Worm (Caenorhabditis elegans) whole organism, L4 larva: ENCODE data around the gene str-113.

Experiments
- F10B5.3 ChIP-seq: sonication (generic microtip); optimal IDR thresholded peaks from 2 replicates; lab custom pipeline; 2016; ENCODE audit warnings: mild to moderate bottlenecking, missing genetic modification characterization, missing compliant biosample characterization
- F49E8.2 ChIP-seq: sonication (generic microtip); optimal IDR thresholded peaks from 2 replicates; lab custom pipeline; 2016; ENCODE audit warnings: missing compliant biosample characterization, mild to moderate bottlenecking, missing genetic modification characterization, borderline replicate concordance
- R02D3.7 ChIP-seq: fragments of 150-350 bp; sonication (generic microtip); optimal IDR thresholded peaks from 3 replicates; lab custom pipeline; 2014; ENCODE audit warnings: missing biosample characterization, missing genetic modification characterization
- T20F7.1 ChIP-seq: fragments of 200-800 bp; sonication (Bioruptor generic); optimal IDR thresholded peaks from 2 replicates; lab custom pipeline; 2018; ENCODE audit warnings: mild to moderate bottlenecking, missing genetic modification characterization, missing compliant biosample characterization
- T26A8.4 ChIP-seq: fragments of 200-800 bp; sonication (Bioruptor generic); IDR thresholded peaks from 2 replicates; pipeline ENCODE4 v1.3.6; 2022; ENCODE audit warnings: missing genetic modification characterization, missing compliant biosample characterization
- Y105C5A.15 ChIP-seq: fragments of 200-800 bp; sonication (Bioruptor generic); IDR thresholded peaks from 2 replicates; pipeline ENCODE4 v1.3.6; 2022; ENCODE audit warnings: missing genetic modification characterization, missing compliant biosample characterization
- Y48G9A.11 ChIP-seq: fragments of 200-800 bp; sonication (Bioruptor generic); IDR thresholded peaks from 2 replicates; pipeline ENCODE4 v1.3.6; 2022; ENCODE audit warnings: missing genetic modification reagents, missing genetic modification characterization, missing compliant biosample characterization
- ZK337.2 ChIP-seq: fragments of 200-800 bp; sonication (Bioruptor generic); IDR thresholded peaks from 2 replicates; pipeline ENCODE4 v1.3.6; 2022; ENCODE audit warnings: missing genetic modification reagents, missing genetic modification characterization, missing compliant biosample characterization
- aly-2 ChIP-seq: sonication (generic microtip); optimal IDR thresholded peaks from 2 replicates; lab custom pipeline; 2018; ENCODE audit warnings: missing biosample characterization, missing genetic modification characterization
- ceh-32 ChIP-seq: sonication (generic microtip); optimal IDR thresholded peaks from 2 replicates; lab custom pipeline; 2016; ENCODE audit warnings: mild to moderate bottlenecking, missing genetic modification characterization, missing compliant biosample characterization; ENCODE audit not compliant: poor library complexity
- ceh-44 ChIP-seq: fragments of 200-800 bp; sonication (Bioruptor generic); IDR thresholded peaks from 2 replicates; pipeline ENCODE4 v1.3.6; 2022; ENCODE audit warnings: missing genetic modification reagents, missing genetic modification characterization, missing compliant biosample characterization
- cey-2 ChIP-seq: sonication (generic microtip); optimal IDR thresholded peaks from 3 replicates; lab custom pipeline; 2017; ENCODE audit warnings: missing genetic modification characterization, mild to moderate bottlenecking, missing compliant biosample characterization, antibody characterized with exemption, borderline replicate concordance; ENCODE audit not compliant: insufficient read depth
- ctbp-1 ChIP-seq: fragments of 200-800 bp; sonication (Bioruptor generic); IDR thresholded peaks from 2 replicates; pipeline ENCODE4 v1.3.6; 2022; ENCODE audit warnings: missing genetic modification reagents, missing genetic modification characterization, missing compliant biosample characterization
- daf-12 ChIP-seq: fragments of 150-350 bp; optimal IDR thresholded peaks from 2 replicates; lab custom pipeline; 2014; ENCODE audit warnings: missing biosample characterization, missing genetic modification reagents, missing genetic modification characterization
- daf-19 ChIP-seq: fragments of 200-800 bp; sonication (Bioruptor generic); conservative IDR thresholded peaks from 2 replicates; pipeline ENCODE4 v1.3.6; 2022; ENCODE audit warnings: missing genetic modification characterization, missing compliant biosample characterization
- dmd-6 ChIP-seq: fragments of 200-800 bp; sonication (Bioruptor generic); IDR thresholded peaks from 2 replicates; pipeline ENCODE4 v1.3.6; 2022; ENCODE audit warnings: missing genetic modification reagents, missing genetic modification characterization, missing compliant biosample characterization
- dmd-9 ChIP-seq: fragments of 200-800 bp; sonication (Bioruptor generic); IDR thresholded peaks from 2 replicates; pipeline ENCODE4 v1.3.6; 2022; ENCODE audit warnings: missing genetic modification reagents, missing genetic modification characterization, missing compliant biosample characterization
- duxl-1 ChIP-seq: sonication (generic microtip); optimal IDR thresholded peaks from 2 replicates; lab custom pipeline; 2016; ENCODE audit warnings: mild to moderate bottlenecking, missing genetic modification characterization, moderate library complexity, missing compliant biosample characterization; ENCODE audit not compliant: poor library complexity
- dve-1 ChIP-seq: sonication (generic microtip); optimal IDR thresholded peaks from 2 replicates; lab custom pipeline; 2017; ENCODE audit warnings: antibody characterized with exemption, mild to moderate bottlenecking, missing genetic modification characterization, missing compliant biosample characterization; ENCODE audit not compliant: insufficient read depth
- egl-27 ChIP-seq: sonication (generic microtip); optimal IDR thresholded peaks from 3 replicates; lab custom pipeline; 2017; ENCODE audit warnings: missing biosample characterization, missing genetic modification reagents, missing genetic modification characterization
- egl-43 ChIP-seq: fragments of 200-800 bp; sonication (Bioruptor generic); IDR thresholded peaks from 2 replicates; pipeline ENCODE4 v1.3.6; 2022; ENCODE audit warnings: missing genetic modification reagents, missing genetic modification characterization, missing compliant biosample characterization
- fkh-10 ChIP-seq: fragments of 150-350 bp; optimal IDR thresholded peaks from 2 replicates; lab custom pipeline; 2014; ENCODE audit warnings: missing biosample characterization, missing genetic modification reagents, missing genetic modification characterization
- fos-1 ChIP-seq: fragments of 150-350 bp; optimal IDR thresholded peaks from 2 replicates; lab custom pipeline; 2014; ENCODE audit warnings: missing biosample characterization, missing genetic modification characterization
- hlh-30 ChIP-seq: sonication (generic microtip); optimal IDR thresholded peaks from 2 replicates; lab custom pipeline; 2017; ENCODE audit warnings: antibody characterized with exemption, mild to moderate bottlenecking, missing genetic modification characterization, missing compliant biosample characterization; ENCODE audit not compliant: insufficient read depth
- hmg-1.1 ChIP-seq: fragments of 200-800 bp; sonication (Bioruptor generic); IDR thresholded peaks from 2 replicates; pipeline ENCODE4 v1.3.6; 2022; ENCODE audit warnings: missing genetic modification reagents, missing genetic modification characterization, missing compliant biosample characterization
- lim-7 ChIP-seq: fragments of 200-800 bp; sonication (Bioruptor generic); IDR thresholded peaks from 2 replicates; pipeline ENCODE4 v1.3.6; 2022; ENCODE audit warnings: missing genetic modification characterization, missing compliant biosample characterization
- lin-13 ChIP-seq: fragments of 150-350 bp; optimal IDR thresholded peaks from 2 replicates; lab custom pipeline; 2014; ENCODE audit warnings: missing biosample characterization, missing genetic modification reagents, missing genetic modification characterization
- lir-3 ChIP-seq: sonication (generic microtip); optimal IDR thresholded peaks from 2 replicates; lab custom pipeline; 2016; ENCODE audit warnings: mild to moderate bottlenecking, missing genetic modification characterization, missing compliant biosample characterization
- lsy-2 ChIP-seq, 2 experiments: fragments of 150-350 bp in 1 of 2; sonication (generic microtip) in 1 of 2; optimal IDR thresholded peaks; 2 replicates each; lab custom pipeline; 2014 to 2017; ENCODE audit warnings: missing biosample characterization in 2 of 2, missing genetic modification characterization in 2 of 2
- madf-5 ChIP-seq, 2 experiments: fragments of 200-800 bp; sonication (Bioruptor generic); IDR thresholded peaks; 2 replicates each; pipeline ENCODE4 v1.3.6; 2022; ENCODE audit warnings: missing compliant biosample characterization in 2 of 2, missing genetic modification characterization in 2 of 2
- madf-9 ChIP-seq: fragments of 200-800 bp; sonication (Bioruptor generic); conservative IDR thresholded peaks from 2 replicates; pipeline ENCODE4 v1.3.6; 2022; ENCODE audit warnings: missing genetic modification reagents, missing genetic modification characterization, missing compliant biosample characterization
- mdl-1 ChIP-seq, 2 experiments: fragments of 150-350 bp in 1 of 2; sonication (generic microtip) in 1 of 2; optimal IDR thresholded peaks; 2 replicates each; lab custom pipeline; 2014 to 2017; ENCODE audit warnings: missing biosample characterization in 2 of 2, missing genetic modification characterization in 2 of 2
- mes-2 ChIP-seq: sonication (generic microtip); optimal IDR thresholded peaks from 2 replicates; lab custom pipeline; 2016; ENCODE audit warnings: missing genotype, mild to moderate bottlenecking, missing genetic modification characterization, missing compliant biosample characterization; ENCODE audit not compliant: poor library complexity, severe bottlenecking
- nhr-10 ChIP-seq: fragments of 150-350 bp; optimal IDR thresholded peaks from 2 replicates; lab custom pipeline; 2014; ENCODE audit warnings: missing biosample characterization, missing genetic modification characterization
- nhr-102 ChIP-seq: sonication (generic microtip); optimal IDR thresholded peaks from 2 replicates; lab custom pipeline; 2016; ENCODE audit warnings: mild to moderate bottlenecking, missing genetic modification characterization, moderate library complexity, missing compliant biosample characterization
- nhr-11 ChIP-seq: fragments of 150-350 bp; optimal IDR thresholded peaks from 2 replicates; lab custom pipeline; 2014; ENCODE audit warnings: missing biosample characterization, missing genetic modification characterization
- nhr-237 ChIP-seq: sonication (generic microtip); optimal IDR thresholded peaks from 2 replicates; lab custom pipeline; 2017; ENCODE audit warnings: missing biosample characterization, missing genetic modification characterization
- nhr-41 ChIP-seq: fragments of 200-800 bp; sonication (Bioruptor generic); IDR thresholded peaks from 2 replicates; pipeline ENCODE4 v1.3.6; 2022; ENCODE audit warnings: missing genetic modification reagents, missing genetic modification characterization, missing compliant biosample characterization
- pha-4 ChIP-seq, 2 experiments: fragments of 150-350 bp in 1 of 2; fragments of 200-800 bp in 1 of 2; sonication (Bioruptor generic) in 1 of 2; IDR thresholded peaks in 1 of 2; optimal IDR thresholded peaks in 1 of 2; 2 replicates each; pipeline versions ENCODE4 v1.3.6 to Lab custom; 2014 to 2022; ENCODE audit warnings: missing genetic modification characterization in 2 of 2, missing genetic modification reagents in 2 of 2, missing biosample characterization in 1 of 2, missing compliant biosample characterization in 1 of 2
- pqm-1 ChIP-seq: sonication (generic microtip); optimal IDR thresholded peaks from 2 replicates; lab custom pipeline; 2017; ENCODE audit warnings: missing biosample characterization, missing genetic modification characterization
- rbr-2 ChIP-seq: sonication (generic microtip); optimal IDR thresholded peaks from 2 replicates; lab custom pipeline; 2016; ENCODE audit warnings: missing genotype, missing genetic modification characterization, missing compliant biosample characterization
- sdz-12 ChIP-seq: fragments of 200-800 bp; sonication (Bioruptor generic); optimal IDR thresholded peaks from 2 replicates; lab custom pipeline; 2018; ENCODE audit warnings: mild to moderate bottlenecking, missing genetic modification characterization, missing compliant biosample characterization
- unc-130 ChIP-seq: sonication (generic microtip); optimal IDR thresholded peaks from 2 replicates; lab custom pipeline; 2016; ENCODE audit warnings: missing genetic modification reagents, missing genetic modification characterization, missing compliant biosample characterization
- unc-39 ChIP-seq: sonication (generic microtip); optimal IDR thresholded peaks from 2 replicates; lab custom pipeline; 2017; ENCODE audit warnings: missing biosample characterization, missing genetic modification characterization
- unc-62 ChIP-seq, 3 experiments: fragments of 150-350 bp in 1 of 3; sonication (generic microtip); optimal IDR thresholded peaks in 2 of 3; peaks in 1 of 3; 1 replicate in 1 of 3; 2 replicates in 2 of 3; lab custom pipeline; 2014 to 2017; ENCODE audit warnings: missing biosample characterization in 3 of 3, missing genetic modification characterization in 3 of 3, missing genetic modification reagents in 3 of 3, missing genotype in 1 of 3
- vab-7 ChIP-seq: fragments of 200-800 bp; sonication (Bioruptor generic); IDR thresholded peaks from 2 replicates; pipeline ENCODE4 v1.3.6; 2022; ENCODE audit warnings: missing genetic modification reagents, missing genetic modification characterization, missing compliant biosample characterization
- zfp-3 ChIP-seq: fragments of 200-800 bp; sonication (Bioruptor generic); conservative IDR thresholded peaks from 2 replicates; pipeline ENCODE4 v1.3.6; 2022; ENCODE audit warnings: missing genetic modification reagents, missing genetic modification characterization, missing compliant biosample characterization
- zip-11 ChIP-seq: fragments of 200-800 bp; sonication (Bioruptor generic); IDR thresholded peaks from 2 replicates; pipeline ENCODE4 v1.3.6; 2022; ENCODE audit warnings: missing genetic modification characterization, missing compliant biosample characterization
- ztf-11 ChIP-seq: fragments of 150-350 bp; optimal IDR thresholded peaks from 2 replicates; lab custom pipeline; 2014; ENCODE audit warnings: missing biosample characterization, missing genetic modification characterization

str-113 gene

ce11 chrV:3685790-3686208 is 19.0 kb upstream of the str-113 start, which contains the start of gene W08A12.2 (continued):
- TF ChIP-seq hlh-30 (peak; percentile 77), unc-39 (tag; lab: Kevin White, UChicago) (no peak), sdz-12 (GFP tag; lab: Kevin White, UChicago) (no peak), egl-27 (tag; lab: Kevin White, UChicago) (no peak), ztf-11 (tag; lab: Kevin White, UChicago) (no peak), unc-130 (no peak), nhr-11 (tag; lab: Kevin White, UChicago) (no peak), pha-4 (GFP tag; IDR thresholded peaks at IDR 0.05; lab: Robert Waterston, UW) (peak; percentile 83; the same call in 1 of the 2 replicates), pha-4 (tag; optimal IDR thresholded peaks at IDR 0.05; lab: Kevin White, UChicago) (no peak), daf-19 (GFP tag; lab: Robert Waterston, UW) (no peak), lin-13 (GFP tag; lab: Kevin White, UChicago) (no peak), daf-12 (tag; lab: Kevin White, UChicago) (no peak), zfp-3 (GFP tag; lab: Robert Waterston, UW) (peak; percentile 36), dmd-9 (GFP tag; lab: Robert Waterston, UW) (no peak), madf-9 (GFP tag; lab: Robert Waterston, UW) (no peak; the same call in 1 of the 2 replicates), T26A8.4 (GFP tag; lab: Robert Waterston, UW) (no peak), T20F7.1 (GFP tag; lab: Kevin White, UChicago) (no peak), madf-5 (GFP tag; IDR thresholded peaks at IDR 0.05; lab: Robert Waterston, UW) (peak in 1 of 2 experiments; percentile 72; a peak in 1 of 4 replicates), F10B5.3 (tag; lab: Kevin White, UChicago) (no peak), ceh-32 (tag; lab: Kevin White, UChicago) (no peak), vab-7 (GFP tag; lab: Robert Waterston, UW) (peak; percentile 71), zip-11 (GFP tag; lab: Robert Waterston, UW) (no peak), nhr-10 (no peak), ZK337.2 (no peak), Y48G9A.11 (GFP tag; lab: Robert Waterston, UW) (peak; percentile 56), ctbp-1 (GFP tag; lab: Robert Waterston, UW) (no peak), ceh-44 (no peak), fkh-10 (no peak), egl-43 (GFP tag; lab: Robert Waterston, UW) (0 out of 2 replicates have a peak, but pooled peaks have one; percentile 65), hmg-1.1 (GFP tag; lab: Robert Waterston, UW) (0 out of 2 replicates have a peak, but pooled peaks have one; percentile 18), F49E8.2 (no peak), cey-2 (no peak), nhr-237 (no peak), mdl-1 (tag; optimal IDR thresholded peaks at IDR 0.05; lab: Kevin White, UChicago) (no peak), rbr-2 (no peak), fos-1 (tag; lab: Kevin White, UChicago) (no peak), duxl-1 (tag; lab: Kevin White, UChicago) (peak; percentile 12), lsy-2 (tag; optimal IDR thresholded peaks at IDR 0.05; lab: Kevin White, UChicago) (no peak), unc-62 (GFP tag; optimal IDR thresholded peaks at IDR 0.05 in 1 of 2; lab: Kevin White, UChicago) (peak in 1 of 2 experiments; percentile 34), unc-62 (tag; optimal IDR thresholded peaks at IDR 0.05; lab: Kevin White, UChicago) (no peak), nhr-41 (GFP tag; lab: Robert Waterston, UW) (peak; percentile 74; the same call in 1 of the 2 replicates), lir-3 (tag; lab: Kevin White, UChicago) (no peak), nhr-102 (tag; lab: Kevin White, UChicago) (no peak), R02D3.7 (tag; lab: Kevin White, UChicago) (no peak), lim-7 (GFP tag; lab: Robert Waterston, UW) (peak; percentile 89), dmd-6 (GFP tag; lab: Robert Waterston, UW) (peak; percentile 25; the same call in 1 of the 2 replicates), mes-2 (tag; lab: Kevin White, UChicago) (no peak), pqm-1 (no peak), dve-1 (tag; lab: Kevin White, UChicago) (no peak), Y105C5A.15 (GFP tag; lab: Robert Waterston, UW) (no peak), aly-2 (tag; lab: Kevin White, UChicago) (no peak)
